Worm (Caenorhabditis elegans): ENCODE data around the gene nhr-288.
"Not testable (repeated sequence)": the region's sequence is repeated elsewhere in the genome, so short reads cannot be mapped to it uniquely, and the experiment has no call there.

nhr-288 gene

DNA sequence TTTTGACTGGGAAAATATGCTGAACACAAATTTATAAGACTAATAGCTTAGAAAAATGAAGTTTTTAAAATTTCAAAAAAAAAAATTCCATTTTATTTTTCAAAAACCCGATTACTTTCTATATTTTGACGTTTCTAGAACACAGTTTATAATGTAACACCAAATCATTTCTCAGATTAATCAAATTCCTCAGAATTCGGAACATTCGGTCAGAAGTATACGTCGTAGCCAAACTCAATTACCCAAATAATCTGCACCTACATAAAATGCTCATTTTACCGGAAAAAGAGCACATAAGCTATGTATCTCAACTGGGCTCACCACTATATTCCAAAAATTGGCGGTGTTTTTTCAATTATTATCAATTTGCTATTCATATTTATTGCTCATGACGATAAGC lies 38.3 kb upstream of the nhr-288 start, which contains the start of gene srj-26:
TSS of gene srj-26 (plus strand) at position 301 of the 400 bp plus-strand sequence.
- TF ChIP-seq fos-1 (tag; optimal IDR thresholded peaks at IDR 0.05) (no peak), zag-1 (tag; optimal IDR thresholded peaks at IDR 0.05) (no peak), crh-2 (tag; optimal IDR thresholded peaks at IDR 0.05) (no peak), alr-1 (tag; optimal IDR thresholded peaks at IDR 0.05) (no peak), nhr-11 (tag; optimal IDR thresholded peaks at IDR 0.05) (no peak), nhr-25 (tag; optimal IDR thresholded peaks at IDR 0.05) (no peak), aly-2 (tag; optimal IDR thresholded peaks at IDR 0.05) (no peak), lin-39 (tag; optimal IDR thresholded peaks at IDR 0.05) (no peak), peb-1 (tag; optimal IDR thresholded peaks at IDR 0.05) (no peak), elt-3 (tag; optimal IDR thresholded peaks at IDR 0.05) (no peak), nhr-77 (tag; optimal IDR thresholded peaks at IDR 0.05) (no peak), mdl-1 (tag; optimal IDR thresholded peaks at IDR 0.05) (no peak), Y55F3AM.14 (GFP tag; optimal IDR thresholded peaks at IDR 0.05) (no peak), skn-1 (tag; optimal IDR thresholded peaks at IDR 0.05) (no peak)

DNA sequence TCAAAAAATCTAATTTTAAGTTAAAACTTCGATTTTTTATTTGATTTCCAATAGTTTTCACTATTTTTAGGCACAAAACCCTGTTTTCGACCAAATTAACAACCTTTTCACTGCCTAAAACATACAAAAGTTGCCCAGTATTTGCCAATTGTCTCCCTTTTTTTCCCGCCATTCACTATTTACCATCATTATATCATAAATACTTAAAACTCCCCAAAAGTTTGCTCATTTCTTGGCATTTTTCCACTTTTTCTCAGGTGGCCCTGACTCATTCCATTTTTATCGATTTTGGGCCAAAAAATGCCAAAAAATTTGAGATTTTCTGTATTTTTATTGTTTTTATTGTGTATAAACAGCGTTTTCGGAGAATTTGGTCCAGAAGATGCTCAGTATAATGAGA lies 31.6 kb upstream of the nhr-288 start, which contains the start of gene txt-8:
TSS of gene txt-8 (plus strand) at position 301 of the 400 bp plus-strand sequence.
- no peak for TF ChIP-seq aly-2 (tag; optimal IDR thresholded peaks at IDR 0.05)

DNA sequence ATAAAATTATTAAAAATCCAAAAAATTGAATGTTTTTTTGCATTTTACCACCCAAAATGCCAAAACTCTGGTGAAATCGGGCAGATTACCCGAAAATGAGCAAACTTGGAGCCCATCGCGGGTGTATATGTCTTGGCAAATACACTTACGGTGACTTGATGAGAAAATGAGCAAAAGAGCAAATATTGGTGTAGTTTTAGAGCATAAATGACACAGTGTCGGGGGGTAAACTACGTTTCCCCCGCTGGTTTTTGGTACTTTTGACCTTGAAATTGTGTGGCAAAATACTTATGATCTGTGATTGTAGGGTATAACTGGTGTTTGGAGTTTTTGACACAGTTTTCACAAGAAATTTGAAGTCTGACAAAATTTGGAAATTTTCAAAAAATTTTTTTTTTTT lies 30.4 kb upstream of the nhr-288 start, which contains the start of gene ZK262.2:
TSS of gene ZK262.2 (minus strand) at position 101 of the 400 bp plus-strand sequence.
- no peak for TF ChIP-seq R02D3.7 (tag; optimal IDR thresholded peaks at IDR 0.05)
- TF ChIP-seq unc-39 (tag; optimal IDR thresholded peaks at IDR 0.05), result no peak
- no peak for TF ChIP-seq lin-13 (GFP tag; optimal IDR thresholded peaks at IDR 0.05)
- TF ChIP-seq nhr-77 (tag; optimal IDR thresholded peaks at IDR 0.05), result no peak
- no peak for TF ChIP-seq mdl-1 (tag; optimal IDR thresholded peaks at IDR 0.05)
- no peak for TF ChIP-seq nhr-129 (tag; optimal IDR thresholded peaks at IDR 0.05)
- no peak for TF ChIP-seq ceh-16 (tag; optimal IDR thresholded peaks at IDR 0.05)
- no peak for TF ChIP-seq F13H6.1 (tag; optimal IDR thresholded peaks at IDR 0.05)
- TF ChIP-seq sma-9 (GFP tag; optimal IDR thresholded peaks at IDR 0.05), result no peak
- no peak for TF ChIP-seq sma-9 (tag; optimal IDR thresholded peaks at IDR 0.05)
- no peak for TF ChIP-seq crh-2 (tag; optimal IDR thresholded peaks at IDR 0.05)

DNA sequence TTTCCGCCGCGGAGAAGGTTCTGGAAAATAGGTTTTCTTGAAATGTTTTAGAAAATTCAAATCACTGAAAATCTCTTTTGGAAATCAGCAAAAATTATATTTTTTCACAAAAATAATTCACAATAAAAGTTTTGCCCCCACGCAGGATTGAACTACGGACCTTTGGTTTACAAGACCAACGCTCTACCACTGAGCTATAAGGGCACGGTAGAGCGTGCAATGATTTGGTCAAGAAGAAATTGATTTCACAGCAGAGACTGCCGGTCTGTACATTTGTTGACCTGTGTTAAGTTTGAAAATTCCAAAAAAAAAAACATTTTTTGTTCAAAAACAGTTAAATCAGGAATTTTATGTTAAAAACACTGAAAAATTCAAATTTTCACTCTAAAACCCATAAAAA lies 29.9 kb upstream of the nhr-288 start:
- TF ChIP-seq unc-39 (tag; optimal IDR thresholded peaks at IDR 0.05) (no peak), blmp-1 (tag; optimal IDR thresholded peaks at IDR 0.05; ENCODE audit: insufficient read depth) (no peak), ceh-16 (tag; optimal IDR thresholded peaks at IDR 0.05) (no peak), lin-39 (tag; optimal IDR thresholded peaks at IDR 0.05) (no peak), skn-1 (tag; optimal IDR thresholded peaks at IDR 0.05) (no peak), nhr-6 (tag; optimal IDR thresholded peaks at IDR 0.05) (no peak), fos-1 (tag; optimal IDR thresholded peaks at IDR 0.05) (peak; percentile 1)

DNA sequence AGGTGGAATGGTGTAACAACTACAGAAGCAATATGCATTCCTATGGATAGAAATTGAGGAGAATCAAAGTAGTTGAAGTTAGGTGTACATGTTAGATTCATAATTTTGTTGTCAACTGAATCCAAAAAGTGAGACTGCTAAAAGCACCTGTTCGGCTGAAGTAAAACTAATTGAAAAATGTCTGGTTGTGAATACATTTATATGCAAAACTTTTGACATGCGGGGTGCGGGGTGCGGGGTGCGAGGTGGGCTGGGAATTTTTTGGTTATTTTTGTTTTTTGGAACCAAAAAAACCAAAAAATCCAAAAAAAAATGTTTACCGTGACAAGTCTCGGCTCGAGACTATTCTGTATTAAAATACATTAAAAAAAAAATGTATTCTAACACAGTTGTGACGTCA lies 27.7 kb upstream of the nhr-288 start, which contains the start of gene srh-207:
TSS of gene srh-207 (minus strand) at position 101 of the 400 bp plus-strand sequence.
- no peak for TF ChIP-seq lin-13 (GFP tag; optimal IDR thresholded peaks at IDR 0.05)
- no peak for TF ChIP-seq unc-62 (GFP tag; optimal IDR thresholded peaks at IDR 0.05)
- no peak for TF ChIP-seq dmd-4 (tag; optimal IDR thresholded peaks at IDR 0.05)
- TF ChIP-seq ZK546.5 (tag; optimal IDR thresholded peaks at IDR 0.05), result no peak
- no peak for TF ChIP-seq ceh-16 (tag; optimal IDR thresholded peaks at IDR 0.05)
- TF ChIP-seq fos-1 (tag; optimal IDR thresholded peaks at IDR 0.05), result no peak
- no peak for TF ChIP-seq ztf-11 (tag; optimal IDR thresholded peaks at IDR 0.05)
- no peak for TF ChIP-seq skn-1 (tag; optimal IDR thresholded peaks at IDR 0.05)
- no peak for TF ChIP-seq elt-3 (tag; optimal IDR thresholded peaks at IDR 0.05)
- no peak for TF ChIP-seq ztf-4 (tag; optimal IDR thresholded peaks at IDR 0.05)
- TF ChIP-seq sem-4 (tag; optimal IDR thresholded peaks at IDR 0.05), result no peak
- TF ChIP-seq blmp-1 (tag; optimal IDR thresholded peaks at IDR 0.05; ENCODE audit: insufficient read depth), result no peak
- TF ChIP-seq unc-55 (GFP tag; optimal IDR thresholded peaks at IDR 0.05), result no peak
- TF ChIP-seq aly-2 (tag; optimal IDR thresholded peaks at IDR 0.05), result no peak
- TF ChIP-seq mab-5 (tag; optimal IDR thresholded peaks at IDR 0.05), result no peak
- no peak for TF ChIP-seq alr-1 (tag; optimal IDR thresholded peaks at IDR 0.05)
- no peak for TF ChIP-seq egl-27 (tag; optimal IDR thresholded peaks at IDR 0.05)

DNA sequence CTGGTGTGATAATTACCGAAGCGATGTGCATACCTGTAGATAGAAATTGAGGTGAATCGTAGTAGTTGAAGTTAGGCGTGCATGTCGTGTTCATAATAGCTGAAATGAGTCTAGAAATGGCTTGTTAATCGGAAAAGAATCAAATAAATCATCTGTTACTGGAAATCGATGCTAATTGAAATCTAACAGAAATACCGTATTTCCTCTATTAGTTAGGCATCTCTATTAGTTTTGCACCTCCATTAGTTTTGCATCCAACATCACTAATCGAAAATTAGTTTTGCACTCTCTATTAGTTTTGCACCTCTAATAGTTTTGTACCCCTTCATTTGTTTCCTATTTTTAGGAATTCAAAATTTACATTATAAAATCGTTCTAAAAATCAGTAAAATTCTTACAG lies 22.3 kb upstream of the nhr-288 start, which contains the start of gene srh-209:
TSS of gene srh-209 (minus strand) at position 101 of the 400 bp plus-strand sequence.
- TF ChIP-seq nhr-77, ztf-4, lin-11 (tag; optimal IDR thresholded peaks at IDR 0.05): not testable (repeated sequence)

All from whole organism, L2 larva.